Fruit fly (Drosophila melanogaster) whole organism: ENCODE results near the gene CG4452.

Source experiments
- CG8478 ChIP-seq: fragments of >200 bp; optimal IDR thresholded peaks from 2 replicates; lab custom pipeline; 2018; ENCODE audit warnings: inconsistent platforms
- Dll ChIP-seq: fragments of >200 bp; optimal IDR thresholded peaks from 2 replicates; lab custom pipeline; 2017
- EcR ChIP-seq, 2 experiments: fragments of >200 bp; optimal IDR thresholded peaks; 2 replicates each; lab custom pipeline; 2017; ENCODE audit warnings: missing biosample characterization in 2 of 2, missing genetic modification characterization in 2 of 2, missing genetic modification reagents in 2 of 2
- pan ChIP-seq: fragments of >200 bp; optimal IDR thresholded peaks from 2 replicates; lab custom pipeline; 2017
- psq ChIP-seq: fragments of >200 bp; optimal IDR thresholded peaks from 2 replicates; lab custom pipeline; 2017
- usp ChIP-seq: fragments of >200 bp; optimal IDR thresholded peaks from 2 replicates; lab custom pipeline; 2017; ENCODE audit warnings: missing biosample characterization, missing genetic modification characterization, mixed read lengths

Gene CG4452

dm6 chr3L:9401354-9402156, 34.4 kb downstream of the CG4452 start:
- TF ChIP-seq CG8478 (lab: Kevin White, UChicago): peak; percentile 48
- TF ChIP-seq usp (GFP tag; lab: Kevin White, UChicago): no peak

DNA sequence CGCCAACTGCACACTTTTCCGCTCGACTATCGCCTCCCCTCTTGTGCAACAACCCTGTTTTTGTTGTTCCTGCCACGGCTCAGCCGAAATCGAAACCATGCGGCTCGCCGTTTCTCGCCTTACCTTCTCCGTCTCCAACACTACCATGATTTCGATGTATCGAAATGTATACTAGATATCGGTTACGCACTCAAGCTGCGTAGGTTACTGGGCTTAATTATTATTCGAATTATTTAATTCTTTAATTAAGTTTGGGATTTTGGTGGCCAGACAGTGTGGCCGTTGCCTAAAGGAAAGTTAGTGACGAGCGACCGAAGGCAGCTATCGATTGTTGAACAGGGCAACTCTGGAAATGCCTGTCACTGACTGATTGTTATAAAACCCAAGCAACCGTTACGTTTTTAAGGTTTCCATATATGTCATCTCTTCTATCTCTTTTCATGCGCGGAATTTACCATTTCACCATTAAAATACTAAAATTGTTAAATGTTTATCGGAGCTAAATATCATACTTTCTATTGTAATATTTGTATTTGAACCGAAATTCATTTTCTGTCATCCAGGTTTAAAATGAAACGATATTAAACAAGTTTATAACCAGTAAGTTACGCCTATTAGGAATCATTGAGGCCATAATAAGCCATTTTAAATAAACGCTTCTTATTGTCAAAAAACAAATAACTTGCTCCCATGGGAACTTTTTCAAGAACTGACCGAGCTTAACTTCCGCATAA, 35.1 kb downstream of the CG4452 start, which contains the start of gene eIF4E1:
eIF4E1 (minus strand) TSS at position 304 of the 734 bp plus-strand sequence.
- TF ChIP-seq CG8478 (lab: Kevin White, UChicago): no peak
- TF ChIP-seq pan (lab: Kevin White, UChicago): no peak
- no peak for TF ChIP-seq EcR (GFP tag; optimal IDR thresholded peaks at IDR 0.05; lab: Kevin White, UChicago)
- no peak for TF ChIP-seq usp (GFP tag; lab: Kevin White, UChicago)
- no peak for TF ChIP-seq psq (lab: Kevin White, UChicago)
- TF ChIP-seq Dll (lab: Kevin White, UChicago): no peak

- TF ChIP-seq psq (lab: Kevin White, UChicago) (no peak), pan (lab: Kevin White, UChicago) (no peak), usp (GFP tag; lab: Kevin White, UChicago) (no peak), Dll (lab: Kevin White, UChicago) (no peak), EcR (GFP tag; optimal IDR thresholded peaks at IDR 0.05; lab: Kevin White, UChicago) (no peak), CG8478 (lab: Kevin White, UChicago) (no peak)
Observed at dm6 chr3L:9404497-9404896, 37.3 kb downstream of the CG4452 start, which contains the start of gene Cpr67B. Gene Cpr67B (plus strand): TSS chr3L:9404797.

DNA sequence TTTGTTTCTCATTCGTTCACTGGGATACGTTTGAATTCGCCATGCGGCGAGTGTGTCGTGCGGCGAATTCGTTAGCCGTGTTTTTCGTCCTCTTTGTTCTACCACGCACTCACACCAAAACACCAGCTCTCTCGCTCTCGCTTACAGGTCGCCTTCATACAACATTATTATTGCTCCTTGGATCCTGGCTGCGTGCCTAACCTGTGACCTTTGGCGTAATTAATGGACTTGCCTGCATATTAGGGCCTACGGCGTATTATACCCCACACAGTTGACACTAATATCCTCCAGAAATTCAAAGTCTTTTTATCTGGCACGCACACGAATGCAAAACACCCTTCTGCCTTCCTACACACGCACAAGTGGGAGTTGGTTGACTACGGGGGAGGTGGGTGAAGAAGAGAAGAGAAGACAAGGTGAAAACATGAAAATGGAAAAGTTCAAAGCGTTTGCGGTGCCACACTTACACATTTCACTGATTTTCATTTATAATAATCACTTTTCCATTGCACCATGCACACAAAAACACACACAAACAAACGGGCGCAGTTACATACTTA, 42.9 kb downstream of the CG4452 start:
- TF ChIP-seq Dll (lab: Kevin White, UChicago) (no peak), pan (lab: Kevin White, UChicago) (no peak), psq (lab: Kevin White, UChicago) (no peak), CG8478 (lab: Kevin White, UChicago) (no peak), EcR (GFP tag; optimal IDR thresholded peaks at IDR 0.05; lab: Kevin White, UChicago) (no peak), usp (GFP tag; lab: Kevin White, UChicago) (no peak)

DNA sequence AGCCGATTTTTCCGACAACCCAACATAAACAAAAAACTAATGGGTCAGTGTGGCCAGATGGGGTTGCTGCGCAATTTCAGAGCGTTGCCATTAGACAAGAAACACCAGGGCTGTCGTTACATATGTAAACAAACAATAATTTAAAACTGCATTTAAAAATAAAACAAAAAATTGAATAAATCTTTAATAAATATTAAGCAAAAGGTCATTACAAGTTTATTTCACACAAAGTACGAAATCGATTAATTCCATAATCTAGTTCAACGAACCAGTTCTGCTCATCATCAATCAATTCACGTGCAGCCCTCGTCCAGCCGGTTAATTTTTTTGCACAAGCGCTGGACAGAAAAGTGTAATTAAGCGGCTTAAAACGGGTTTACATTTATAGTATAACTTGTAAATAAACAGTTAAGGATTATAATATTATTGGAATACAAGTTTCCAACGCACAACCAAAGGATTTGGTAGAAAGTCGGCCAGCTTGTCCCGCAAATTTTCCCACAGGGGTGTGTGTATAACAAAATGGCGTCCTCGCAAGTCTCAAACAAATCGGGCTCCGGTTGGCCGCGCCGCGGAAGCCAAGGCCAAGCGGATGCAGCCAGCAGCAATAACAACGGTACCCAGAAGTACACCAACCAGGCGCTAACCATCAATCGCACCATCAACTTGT, 43.7 kb downstream of the CG4452 start, which contains the start of the genes CG4022 and Cpsf5:
CG4022 (minus strand) TSS at position 79 of the 670 bp plus-strand sequence.
Cpsf5 (plus strand) TSS at position 285 of the 670 bp plus-strand sequence.
- TF ChIP-seq CG8478 (lab: Kevin White, UChicago) (no peak), psq (lab: Kevin White, UChicago) (no peak), EcR (GFP tag; optimal IDR thresholded peaks at IDR 0.05; lab: Kevin White, UChicago) (no peak)

- TF ChIP-seq EcR (GFP tag; optimal IDR thresholded peaks at IDR 0.05; lab: Kevin White, UChicago) (no peak), CG8478 (lab: Kevin White, UChicago) (no peak), usp (GFP tag; lab: Kevin White, UChicago) (no peak)
Observed at dm6 chr3L:9417288-9417687, 50.1 kb downstream of the CG4452 start, which contains the start of gene CG3982. Gene CG3982 (minus strand): TSS chr3L:9417388.

DNA sequence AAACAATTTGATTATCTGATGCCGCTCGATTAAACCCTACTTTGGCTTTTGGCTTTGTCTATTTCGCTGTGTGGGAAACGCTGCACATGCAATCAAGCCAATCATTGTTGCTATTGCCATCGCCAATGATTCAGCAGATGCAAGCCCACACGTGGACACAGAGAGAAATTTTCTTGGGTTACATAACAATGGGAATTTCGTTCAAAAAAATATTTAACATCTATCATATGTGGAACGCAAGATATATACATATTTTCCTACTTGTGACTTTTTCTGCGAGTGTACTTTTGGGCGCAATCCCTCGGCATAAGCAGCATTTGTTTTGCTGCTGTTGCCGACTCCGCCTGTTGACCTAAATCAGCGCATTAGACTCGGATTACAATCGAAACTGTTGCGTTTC, 52.2 kb downstream of the CG4452 start:
- TF ChIP-seq pan (lab: Kevin White, UChicago): no peak
- TF ChIP-seq EcR (GFP tag; optimal IDR thresholded peaks at IDR 0.05; lab: Kevin White, UChicago): no peak
- no peak for TF ChIP-seq CG8478 (lab: Kevin White, UChicago)
- TF ChIP-seq Dll (lab: Kevin White, UChicago): no peak
- no peak for TF ChIP-seq psq (lab: Kevin White, UChicago)
- TF ChIP-seq usp (GFP tag; lab: Kevin White, UChicago): no peak
